In genomic region chr2L:7559532-7559931, dm6 we compare ENCODE assay signal across 4 fruit fly cellular contexts.
TF ChIP-seq lines count a peak whose summit lies in the region.

No protein-coding gene starts in this region.

- no peak for TF ChIP-seq CTCF in whole organism, embryonic (GFP tag; optimal IDR thresholded peaks at IDR 0.05; lab: Kevin White, UChicago)

TF ChIP-seq in whole organism, embryonic, 481 proteins besides CTCF, POLR2A, EP300 and RAD21:
- TF ChIP-seq Oli (tag; optimal IDR thresholded peaks at IDR 0.05; lab: Kevin White, UChicago) (no peak), CG13424 (tag; optimal IDR thresholded peaks at IDR 0.05; lab: Kevin White, UChicago) (no peak), sens (GFP tag; lab: Kevin White, UChicago) (no peak), CG16863 (GFP tag; optimal IDR thresholded peaks at IDR 0.05; lab: Kevin White, UChicago) (no peak), CG8388 (GFP tag; optimal IDR thresholded peaks at IDR 0.05; lab: Kevin White, UChicago) (peak; percentile 54), Drgx (GFP tag; IDR thresholded peaks at IDR 0.05; lab: Robert Waterston, UW) (peak; percentile 39; the same call in 1 of the 2 replicates), Dbx (GFP tag; IDR thresholded peaks at IDR 0.05; lab: Robert Waterston, UW) (no peak), gcm (GFP tag; optimal IDR thresholded peaks at IDR 0.05; lab: Kevin White, UChicago) (no peak)

TF ChIP-seq in whole organism, prepupa, 60 proteins besides CTCF, POLR2A, EP300 and RAD21:
- TF ChIP-seq CG6276 (GFP tag; optimal IDR thresholded peaks at IDR 0.05; lab: Kevin White, UChicago) = peak; percentile 9
- peak; percentile 11 for TF ChIP-seq net (GFP tag; optimal IDR thresholded peaks at IDR 0.05; lab: Kevin White, UChicago)
- TF ChIP-seq eg (GFP tag; IDR thresholded peaks at IDR 0.05; lab: Robert Waterston, UW) = peak; percentile 69; the same call in 2 of the 3 replicates
- no peak for TF ChIP-seq CG3032 (tag; optimal IDR thresholded peaks at IDR 0.05; lab: Kevin White, UChicago)
- peak in 1 of 2 experiments; percentile 29 for TF ChIP-seq ss (GFP tag; optimal IDR thresholded peaks at IDR 0.05; lab: Kevin White, UChicago)
- peak; percentile 53 for TF ChIP-seq CG8119 (GFP tag; IDR thresholded peaks at IDR 0.05; lab: Robert Waterston, UW)
- no peak for TF ChIP-seq CG6808 (GFP tag; optimal IDR thresholded peaks at IDR 0.05; lab: Kevin White, UChicago)
- 0 out of 2 replicates have a peak, but pooled peaks have one; percentile 9 for TF ChIP-seq CG11294 (GFP tag; IDR thresholded peaks at IDR 0.05; lab: Robert Waterston, UW)
- peak; percentile 40; the same call in 1 of the 3 replicates for TF ChIP-seq CG6163 (GFP tag; IDR thresholded peaks at IDR 0.05; lab: Robert Waterston, UW)
- TF ChIP-seq Gug (GFP tag; IDR thresholded peaks at IDR 0.05; lab: Robert Waterston, UW) = 0 out of 2 replicates have a peak, but pooled peaks have one; percentile 29
- no peak for TF ChIP-seq dsx (GFP tag; optimal IDR thresholded peaks at IDR 0.05; lab: Kevin White, UChicago; ENCODE audit: poor library complexity, severe bottlenecking)

TF ChIP-seq in whole organism, pupa, 21 proteins besides CTCF, POLR2A, EP300 and RAD21:
- no peak for TF ChIP-seq EcR (GFP tag; optimal IDR thresholded peaks at IDR 0.05; lab: Kevin White, UChicago)
- peak; percentile 46; the same call in 2 of the 3 replicates for TF ChIP-seq CG4496 (GFP tag; IDR thresholded peaks at IDR 0.05; lab: Robert Waterston, UW)
- no peak for TF ChIP-seq CG34367 (tag; optimal IDR thresholded peaks at IDR 0.05; lab: Kevin White, UChicago)
- peak; percentile 67 for TF ChIP-seq CG32121 (GFP tag; IDR thresholded peaks at IDR 0.05; lab: Robert Waterston, UW)
- peak; percentile 26; the same call in 1 of the 2 replicates for TF ChIP-seq Ets98B (GFP tag; IDR thresholded peaks at IDR 0.05; lab: Robert Waterston, UW)
- TF ChIP-seq CG8159 (tag; optimal IDR thresholded peaks at IDR 0.05; lab: Kevin White, UChicago) = no peak
- no peak for TF ChIP-seq CG15710 (tag; optimal IDR thresholded peaks at IDR 0.05; lab: Kevin White, UChicago)
- TF ChIP-seq D1 (tag; optimal IDR thresholded peaks at IDR 0.05; lab: Kevin White, UChicago) = no peak
- TF ChIP-seq CG17806 (tag; optimal IDR thresholded peaks at IDR 0.05; lab: Kevin White, UChicago) = no peak
- no peak for TF ChIP-seq Pif1B (GFP tag; optimal IDR thresholded peaks at IDR 0.05; lab: Kevin White, UChicago)
- no peak for TF ChIP-seq CG9948 (tag; optimal IDR thresholded peaks at IDR 0.05; lab: Kevin White, UChicago)
- peak; percentile 27; the same call in 1 of the 2 replicates for TF ChIP-seq rn (GFP tag; IDR thresholded peaks at IDR 0.05; lab: Robert Waterston, UW)
- no peak for TF ChIP-seq CG8301 (tag; optimal IDR thresholded peaks at IDR 0.05; lab: Kevin White, UChicago)
- TF ChIP-seq fd96Ca (GFP tag; IDR thresholded peaks at IDR 0.05; lab: Robert Waterston, UW) = peak; percentile 29; the same call in 1 of the 3 replicates
- TF ChIP-seq CG13204 (GFP tag; optimal IDR thresholded peaks at IDR 0.05; lab: Kevin White, UChicago) = no peak
- TF ChIP-seq gl (tag; optimal IDR thresholded peaks at IDR 0.05; lab: Kevin White, UChicago) = no peak
- TF ChIP-seq Pif1A (GFP tag; optimal IDR thresholded peaks at IDR 0.05; lab: Kevin White, UChicago) = no peak

TF ChIP-seq in whole organism, wandering third instar larva, 38 proteins besides CTCF, POLR2A, EP300 and RAD21:
- TF ChIP-seq Dif (GFP tag; optimal IDR thresholded peaks at IDR 0.05; lab: Kevin White, UChicago; ENCODE audit: partially characterized antibody) (no peak), OdsH (GFP tag; optimal IDR thresholded peaks at IDR 0.05; lab: Kevin White, UChicago) (no peak), Myc (optimal IDR thresholded peaks at IDR 0.05; lab: Kevin White, UChicago) (no peak), Rel (GFP tag; optimal IDR thresholded peaks at IDR 0.05; lab: Kevin White, UChicago) (no peak), Rel (tag; optimal IDR thresholded peaks at IDR 0.05; lab: Kevin White, UChicago) (peak; percentile 2), h (GFP tag; optimal IDR thresholded peaks at IDR 0.05; lab: Kevin White, UChicago) (no peak), brk (GFP tag; optimal IDR thresholded peaks at IDR 0.05; lab: Kevin White, UChicago) (no peak), CrebA (GFP tag; optimal IDR thresholded peaks at IDR 0.05; lab: Kevin White, UChicago; ENCODE audit: borderline replicate concordance) (no peak)
TF ChIP-seq in whole organism, wandering third instar larva: peak in this region for 1.

Comparison
In these comparisons a context has a peak if more than half of its experiments do, and no peak if none do; other contexts are left out.
1. Of the 7 proteins assayed by ChIP-seq in both whole organism, embryonic and whole organism, prepupa: peak only in whole organism, embryonic: none; only in whole organism, prepupa: Gug; in both: none; in neither: 6.